Fruit fly (Drosophila melanogaster): ENCODE results near the gene Mettl3.
A peak's percentile ranks its signal among the peaks of the same experiment; 100 is the strongest.

Gene Mettl3

dm6 chr3R:23992823-23993797 is 38.8 kb upstream of the Mettl3 start, which contains the start of the genes Epp and Rab7 (continued):
- TF ChIP-seq CG43689 (GFP tag; IDR thresholded peaks at IDR 0.05) (no peak), tll (GFP tag; optimal IDR thresholded peaks at IDR 0.05) (peak in 1 of 2 experiments; percentile 0), tap (tag; optimal IDR thresholded peaks at IDR 0.05) (no peak), eyg (GFP tag; optimal IDR thresholded peaks at IDR 0.05) (peak; percentile 54), ato (GFP tag; IDR thresholded peaks at IDR 0.05; ENCODE audit: partially characterized antibody) (peak; percentile 87), da (GFP tag; optimal IDR thresholded peaks at IDR 0.05) (no peak), CG2199 (GFP tag; IDR thresholded peaks at IDR 0.05) (no peak), ro (GFP tag; IDR thresholded peaks at IDR 0.05) (no peak), insv (GFP tag; optimal IDR thresholded peaks at IDR 0.05) (no peak), ham (GFP tag; IDR thresholded peaks at IDR 0.05) (no peak), CrebB (tag; optimal IDR thresholded peaks at IDR 0.05) (no peak), jigr1 (GFP tag; IDR thresholded peaks at IDR 0.05) (no peak), bab2 (GFP tag; optimal IDR thresholded peaks at IDR 0.05) (peak; percentile 15), Lim3 (GFP tag; IDR thresholded peaks at IDR 0.05) (no peak), Jarid2 (GFP tag; optimal IDR thresholded peaks at IDR 0.05) (no peak), Hand (GFP tag; optimal IDR thresholded peaks at IDR 0.05) (no peak), Mad (GFP tag; optimal IDR thresholded peaks at IDR 0.05) (peak; percentile 48), hkb (optimal IDR thresholded peaks at IDR 0.05) (no peak), hkb (GFP tag; IDR thresholded peaks at IDR 0.05) (no peak), Pdp1 (GFP tag; optimal IDR thresholded peaks at IDR 0.05) (peak; percentile 50 to 89), chn (GFP tag; optimal IDR thresholded peaks at IDR 0.05) (peak; percentile 31), CG12391 (tag; optimal IDR thresholded peaks at IDR 0.05) (peak; percentile 40), Dbx (GFP tag; IDR thresholded peaks at IDR 0.05) (peak; percentile 66; the same call in 2 of the 3 replicates), pros (GFP tag; optimal IDR thresholded peaks at IDR 0.05) (no peak), bsh (GFP tag; optimal IDR thresholded peaks at IDR 0.05) (peak in 1 of 2 experiments; percentile 24), unc-4 (GFP tag; IDR thresholded peaks at IDR 0.05; ENCODE audit: partially characterized antibody) (peak; percentile 95), ash1 (GFP tag; optimal IDR thresholded peaks at IDR 0.05) (peak; percentile 29), CG13287 (GFP tag; IDR thresholded peaks at IDR 0.05; ENCODE audit: partially characterized antibody) (peak; percentile 91), CG6854 (GFP tag; optimal IDR thresholded peaks at IDR 0.05) (no peak), Hr78 (GFP tag; optimal IDR thresholded peaks at IDR 0.05) (no peak), Hmx (GFP tag; optimal IDR thresholded peaks at IDR 0.05) (no peak), CG32532 (GFP tag; IDR thresholded peaks at IDR 0.05) (peak; percentile 29; the same call in 1 of the 2 replicates), ase (GFP tag; IDR thresholded peaks at IDR 0.05) (no peak), CG1647 (GFP tag; optimal IDR thresholded peaks at IDR 0.05) (peak; percentile 24), CoRest (tag; optimal IDR thresholded peaks at IDR 0.05) (peak; percentile 8), B-H2 (GFP tag; optimal IDR thresholded peaks at IDR 0.05) (peak; percentile 81), h (optimal IDR thresholded peaks at IDR 0.05) (no peak), ci (GFP tag; IDR thresholded peaks at IDR 0.05) (peak; percentile 32; the same call in 1 of the 3 replicates), Camta (GFP tag; optimal IDR thresholded peaks at IDR 0.05) (peak; percentile 5), Atf-2 (GFP tag; optimal IDR thresholded peaks at IDR 0.05) (no peak), mld (GFP tag; IDR thresholded peaks at IDR 0.05; ENCODE audit: partially characterized antibody) (peak; percentile 84; the same call in 2 of the 3 replicates), Med (GFP tag) (peak; percentile 92), H15 (GFP tag; IDR thresholded peaks at IDR 0.05) (no peak), Lpt (GFP tag; optimal IDR thresholded peaks at IDR 0.05) (no peak), CG30020 (tag; optimal IDR thresholded peaks at IDR 0.05) (peak; percentile 44), CG10565 (GFP tag; optimal IDR thresholded peaks at IDR 0.05) (no peak), ranshi (GFP tag; IDR thresholded peaks at IDR 0.05) (no peak), Asciz (GFP tag; optimal IDR thresholded peaks at IDR 0.05) (no peak)

Measured in whole organism, embryonic.